Worm (Caenorhabditis elegans) whole organism, mixed stage, embryonic: Measurements from ENCODE around the gene srsx-33.

Experiments
- ceh-39 ChIP-seq: fragments of 150-350 bp; optimal IDR thresholded peaks from 2 replicates; lab custom pipeline; 2014; ENCODE audit warnings: missing biosample characterization, missing genetic modification characterization
- ceh-43 ChIP-seq: fragments of 200-800 bp; sonication (Bioruptor generic); optimal IDR thresholded peaks from 2 replicates; lab custom pipeline; 2018; ENCODE audit warnings: mild to moderate bottlenecking, missing genetic modification characterization, moderate library complexity, missing compliant biosample characterization
- cnd-1 ChIP-seq: fragments of 200-800 bp; sonication (Bioruptor generic); optimal IDR thresholded peaks from 2 replicates; lab custom pipeline; 2018; ENCODE audit warnings: mild to moderate bottlenecking, missing genetic modification characterization, missing compliant biosample characterization
- elt-3 ChIP-seq: fragments of 150-350 bp; optimal IDR thresholded peaks from 2 replicates; lab custom pipeline; 2014; ENCODE audit warnings: missing biosample characterization, missing genetic modification characterization
- lsy-2 ChIP-seq: fragments of 150-350 bp; optimal IDR thresholded peaks from 2 replicates; lab custom pipeline; 2014; ENCODE audit warnings: missing biosample characterization, missing genetic modification characterization
- mls-2 ChIP-seq: sonication (generic microtip); optimal IDR thresholded peaks from 2 replicates; lab custom pipeline; 2016; ENCODE audit warnings: mild to moderate bottlenecking, missing genetic modification characterization, moderate library complexity, missing compliant biosample characterization
- nhr-12 ChIP-seq: fragments of 150-350 bp; optimal IDR thresholded peaks from 2 replicates; lab custom pipeline; 2014; ENCODE audit warnings: missing biosample characterization, missing genetic modification characterization
- nhr-28 ChIP-seq: fragments of 150-350 bp; optimal IDR thresholded peaks from 2 replicates; lab custom pipeline; 2014; ENCODE audit warnings: missing biosample characterization, missing genetic modification characterization
- pha-4 ChIP-seq: fragments of 150-350 bp; optimal IDR thresholded peaks from 2 replicates; lab custom pipeline; 2018; ENCODE audit warnings: missing biosample characterization, missing genetic modification reagents, missing genetic modification characterization
- unc-39 ChIP-seq: fragments of 150-350 bp; optimal IDR thresholded peaks from 2 replicates; lab custom pipeline; 2014; ENCODE audit warnings: missing biosample characterization, missing genetic modification characterization
- unc-62 ChIP-seq: fragments of 150-350 bp; optimal IDR thresholded peaks from 2 replicates; lab custom pipeline; 2014; ENCODE audit warnings: missing biosample characterization, missing genetic modification reagents, missing genetic modification characterization
- ztf-11 ChIP-seq: fragments of 150-350 bp; optimal IDR thresholded peaks from 2 replicates; lab custom pipeline; 2014; ENCODE audit warnings: missing biosample characterization, missing genetic modification characterization

ce11 chrV:11299406-11299805, 47.1 kb upstream of the srsx-33 start:
- no peak for TF ChIP-seq cnd-1 (tag; lab: Kevin White, UChicago)
- no peak for TF ChIP-seq unc-62 (GFP tag; lab: Kevin White, UChicago)
- TF ChIP-seq nhr-28 (tag; lab: Kevin White, UChicago) = no peak
- no peak for TF ChIP-seq ztf-11 (tag; lab: Kevin White, UChicago)
- TF ChIP-seq pha-4 (tag; lab: Kevin White, UChicago) = no peak
- no peak for TF ChIP-seq elt-3 (tag; lab: Kevin White, UChicago)
- TF ChIP-seq ceh-43 (GFP tag; lab: Kevin White, UChicago) = no peak
- no peak for TF ChIP-seq lsy-2 (tag; lab: Kevin White, UChicago)
- TF ChIP-seq mls-2 = no peak
- TF ChIP-seq ceh-39 = no peak
- no peak for TF ChIP-seq nhr-12
- no peak for TF ChIP-seq unc-39 (tag; lab: Kevin White, UChicago)
